Fruit fly (Drosophila melanogaster) whole organism, embryonic: Measurements from ENCODE around the gene msps.

Experiments used
- Bgb ChIP-seq: fragments of 200-800 bp; sonication (Bioruptor generic); IDR thresholded peaks from 2 replicates; pipeline ENCODE4 v1.3.6; 2022; ENCODE audit warnings: missing biosample characterization, missing genetic modification characterization; ENCODE audit not compliant: partially characterized antibody
- Blimp-1 ChIP-seq: fragments of 200-800 bp; sonication (Bioruptor generic); optimal IDR thresholded peaks from 3 replicates; lab custom pipeline; 2018; ENCODE audit warnings: missing biosample characterization, missing genetic modification characterization, mild to moderate bottlenecking, moderate library complexity, missing genetic modification reagents
- CG10209 ChIP-seq: fragments of 200-800 bp; sonication (Bioruptor generic); optimal IDR thresholded peaks from 3 replicates; lab custom pipeline; 2017; ENCODE audit warnings: missing biosample characterization, mild to moderate bottlenecking, missing genetic modification characterization, missing genetic modification reagents
- CG10366 ChIP-seq: fragments of 200-800 bp; sonication (Bioruptor generic); IDR thresholded peaks from 2 replicates; pipeline ENCODE4 v1.3.6; 2022; ENCODE audit warnings: missing biosample characterization, missing genetic modification characterization
- CG10543 ChIP-seq: fragments of 200-800 bp; sonication (Bioruptor generic); optimal IDR thresholded peaks from 3 replicates; lab custom pipeline; 2017; ENCODE audit warnings: missing biosample characterization, mild to moderate bottlenecking, missing genetic modification characterization, moderate library complexity
- CG11398 ChIP-seq: fragments of 200-800 bp; sonication (Bioruptor generic); optimal IDR thresholded peaks from 2 replicates; lab custom pipeline; 2016; ENCODE audit warnings: missing biosample characterization, missing genetic modification characterization
- CG12236 ChIP-seq: fragments of 200-800 bp; sonication (Bioruptor generic); optimal IDR thresholded peaks from 2 replicates; lab custom pipeline; 2016; ENCODE audit warnings: missing biosample characterization, missing genetic modification characterization
- CG14710 ChIP-seq: fragments of 200-800 bp; sonication (Bioruptor generic); optimal IDR thresholded peaks from 3 replicates; lab custom pipeline; 2019; ENCODE audit warnings: missing biosample characterization, mild to moderate bottlenecking, missing genetic modification characterization, moderate library complexity
- CG14965 ChIP-seq: fragments of 200-800 bp; sonication (Bioruptor generic); optimal IDR thresholded peaks from 2 replicates; lab custom pipeline; 2016; ENCODE audit warnings: missing biosample characterization, missing genetic modification characterization, borderline replicate concordance
- CG15073 ChIP-seq: fragments of 200-800 bp; sonication (Bioruptor generic); optimal IDR thresholded peaks from 2 replicates; lab custom pipeline; 2016; ENCODE audit warnings: missing biosample characterization, missing genetic modification characterization
- CG15514 ChIP-seq: fragments of 200-800 bp; sonication (Bioruptor generic); optimal IDR thresholded peaks from 3 replicates; lab custom pipeline; 2017; ENCODE audit warnings: missing biosample characterization, missing genetic modification characterization, mild to moderate bottlenecking, moderate library complexity, missing genetic modification reagents
- CG1792 ChIP-seq: fragments of 200-800 bp; sonication (Bioruptor generic); optimal IDR thresholded peaks from 2 replicates; lab custom pipeline; 2016; ENCODE audit warnings: missing biosample characterization, missing genetic modification characterization
- CG18476 ChIP-seq: fragments of 200-800 bp; sonication (Bioruptor generic); optimal IDR thresholded peaks from 2 replicates; lab custom pipeline; 2016; ENCODE audit warnings: missing biosample characterization, mild to moderate bottlenecking, missing genetic modification characterization
- CG2199 ChIP-seq: fragments of 200-800 bp; sonication (Bioruptor generic); IDR thresholded peaks from 3 replicates; pipeline ENCODE4 v1.3.6; 2022; ENCODE audit warnings: missing biosample characterization, missing genetic modification characterization
- CG32767 ChIP-seq: fragments of 200-800 bp; sonication (Bioruptor generic); IDR thresholded peaks from 2 replicates; pipeline ENCODE4 v1.3.6; 2022; ENCODE audit warnings: missing biosample characterization, missing genetic modification characterization
- CG33213 ChIP-seq: fragments of 200-800 bp; sonication (Bioruptor generic); optimal IDR thresholded peaks from 3 replicates; lab custom pipeline; 2016; ENCODE audit warnings: missing biosample characterization, missing genetic modification characterization
- CG4360 ChIP-seq: fragments of 200-800 bp; sonication (Bioruptor generic); IDR thresholded peaks from 2 replicates; pipeline ENCODE4 v1.3.6; 2022; ENCODE audit warnings: missing biosample characterization, missing genetic modification characterization
- CG5245 ChIP-seq: fragments of 200-800 bp; sonication (Bioruptor generic); optimal IDR thresholded peaks from 3 replicates; lab custom pipeline; 2016; ENCODE audit warnings: missing biosample characterization, missing genetic modification characterization
- CG5953 ChIP-seq: fragments of 200-800 bp; sonication (Bioruptor generic); IDR thresholded peaks from 2 replicates; pipeline ENCODE4 v1.3.6; 2022; ENCODE audit warnings: missing biosample characterization, missing genetic modification characterization
- CG6689 ChIP-seq: fragments of 200-800 bp; sonication (Bioruptor generic); IDR thresholded peaks from 2 replicates; pipeline ENCODE4 v1.3.6; 2022; ENCODE audit warnings: missing biosample characterization, missing genetic modification characterization
- CG8359 ChIP-seq: fragments of 200-800 bp; sonication (Bioruptor generic); optimal IDR thresholded peaks from 2 replicates; lab custom pipeline; 2017; ENCODE audit warnings: missing biosample characterization, mild to moderate bottlenecking, missing genetic modification characterization, borderline replicate concordance
- CG8765 ChIP-seq: fragments of 200-800 bp; sonication (Bioruptor generic); IDR thresholded peaks from 2 replicates; pipeline ENCODE4 v1.3.6; 2022; ENCODE audit warnings: missing biosample characterization, missing genetic modification characterization
- CG9609 ChIP-seq: fragments of 200-800 bp; sonication (Bioruptor generic); optimal IDR thresholded peaks from 3 replicates; lab custom pipeline; 2016; ENCODE audit warnings: missing biosample characterization, missing genetic modification characterization
- Dfd ChIP-seq, 2 experiments: fragments of >200 bp; optimal IDR thresholded peaks; 2 replicates each; lab custom pipeline; 2017; ENCODE audit warnings: missing biosample characterization in 2 of 2, missing genetic modification characterization in 2 of 2
- Drgx ChIP-seq: fragments of 200-800 bp; sonication (Bioruptor generic); IDR thresholded peaks from 2 replicates; pipeline ENCODE4 v1.3.6; 2022; ENCODE audit warnings: missing biosample characterization, missing genetic modification characterization
- Hr39 ChIP-seq: fragments of >200 bp; optimal IDR thresholded peaks from 2 replicates; lab custom pipeline; 2017
- Lhr ChIP-seq: fragments of 200-800 bp; sonication (Bioruptor generic); optimal IDR thresholded peaks from 3 replicates; lab custom pipeline; 2017; ENCODE audit warnings: mild to moderate bottlenecking, missing biosample characterization, missing genetic modification reagents, missing genetic modification characterization
- Nf-YB ChIP-seq: fragments of 200-800 bp; sonication (Bioruptor generic); optimal IDR thresholded peaks from 3 replicates; lab custom pipeline; 2019; ENCODE audit warnings: missing biosample characterization, mild to moderate bottlenecking, missing genetic modification characterization, moderate library complexity
- Pdp1 ChIP-seq, 2 experiments: fragments of 200-800 bp; sonication (Bioruptor generic); optimal IDR thresholded peaks; 3 replicates each; lab custom pipeline; 2016; ENCODE audit warnings: missing biosample characterization in 2 of 2, missing genetic modification characterization in 2 of 2, mild to moderate bottlenecking in 1 of 2, moderate library complexity in 1 of 2
- Sry-δ ChIP-seq: fragments of 200-800 bp; sonication (Bioruptor generic); optimal IDR thresholded peaks from 2 replicates; lab custom pipeline; 2016; ENCODE audit warnings: missing biosample characterization, missing genetic modification characterization
- TFAM ChIP-seq: fragments of 200-800 bp; sonication (Bioruptor generic); optimal IDR thresholded peaks from 2 replicates; lab custom pipeline; 2017; ENCODE audit warnings: missing biosample characterization, missing genetic modification characterization, inconsistent platforms
- ato ChIP-seq: fragments of 200-800 bp; sonication (Bioruptor generic); IDR thresholded peaks from 2 replicates; pipeline ENCODE4 v1.3.6; 2022; ENCODE audit warnings: missing biosample characterization, missing genetic modification characterization; ENCODE audit not compliant: partially characterized antibody
- chm ChIP-seq: fragments of 200-800 bp; sonication (Bioruptor generic); IDR thresholded peaks from 2 replicates; pipeline ENCODE4 v1.3.6; 2022; ENCODE audit warnings: missing biosample characterization, missing genetic modification characterization
- fd102C ChIP-seq: fragments of 200-800 bp; sonication (Bioruptor generic); optimal IDR thresholded peaks from 2 replicates; lab custom pipeline; 2018; ENCODE audit warnings: missing biosample characterization, mild to moderate bottlenecking, missing genetic modification characterization, moderate library complexity
- h ChIP-seq: fragments of >200 bp; optimal IDR thresholded peaks from 2 replicates; lab custom pipeline; 2017
- ind ChIP-seq: fragments of 200-800 bp; sonication (Bioruptor generic); optimal IDR thresholded peaks from 3 replicates; lab custom pipeline; 2016; ENCODE audit warnings: missing biosample characterization, missing genetic modification characterization
- jumu ChIP-seq: fragments of 200-800 bp; sonication (Bioruptor generic); optimal IDR thresholded peaks from 3 replicates; lab custom pipeline; 2016; ENCODE audit warnings: missing biosample characterization, missing genetic modification characterization
- kni ChIP-seq: fragments of 200-800 bp; sonication (Bioruptor generic); optimal IDR thresholded peaks from 3 replicates; lab custom pipeline; 2017; ENCODE audit warnings: mild to moderate bottlenecking, missing biosample characterization, missing genetic modification reagents, missing genetic modification characterization
- luna ChIP-seq: fragments of 200-800 bp; sonication (Bioruptor generic); optimal IDR thresholded peaks from 2 replicates; lab custom pipeline; 2016; ENCODE audit warnings: missing biosample characterization, missing genetic modification characterization
- mam ChIP-seq: fragments of 200-800 bp; sonication (Bioruptor generic); optimal IDR thresholded peaks from 3 replicates; lab custom pipeline; 2016; ENCODE audit warnings: missing biosample characterization, missing genetic modification characterization
- mld ChIP-seq: fragments of 200-800 bp; sonication (Bioruptor generic); IDR thresholded peaks from 3 replicates; pipeline ENCODE4 v1.3.6; 2022; ENCODE audit warnings: missing biosample characterization, missing genetic modification characterization; ENCODE audit not compliant: partially characterized antibody
- nom ChIP-seq: fragments of 200-800 bp; sonication (Bioruptor generic); optimal IDR thresholded peaks from 2 replicates; lab custom pipeline; 2017; ENCODE audit warnings: missing biosample characterization, missing genetic modification characterization, mild to moderate bottlenecking, moderate library complexity, missing genetic modification reagents
- pzg ChIP-seq: fragments of 200-800 bp; sonication (Bioruptor generic); optimal IDR thresholded peaks from 3 replicates; lab custom pipeline; 2018; ENCODE audit warnings: missing biosample characterization, mild to moderate bottlenecking, missing genetic modification characterization, moderate library complexity
- salm ChIP-seq: fragments of 200-800 bp; sonication (Bioruptor generic); optimal IDR thresholded peaks from 2 replicates; lab custom pipeline; 2018; ENCODE audit warnings: missing biosample characterization, mild to moderate bottlenecking, missing genetic modification characterization
- ssp ChIP-seq: fragments of 200-800 bp; sonication (Bioruptor generic); IDR thresholded peaks from 2 replicates; pipeline ENCODE4 v1.3.6; 2022; ENCODE audit warnings: missing biosample characterization, missing genetic modification characterization
- tio ChIP-seq: fragments of 200-800 bp; sonication (Bioruptor generic); optimal IDR thresholded peaks from 2 replicates; lab custom pipeline; 2017; ENCODE audit warnings: missing biosample characterization, missing genetic modification characterization, inconsistent platforms
- tup ChIP-seq: fragments of 200-800 bp; sonication (Bioruptor generic); optimal IDR thresholded peaks from 2 replicates; lab custom pipeline; 2016; ENCODE audit warnings: missing biosample characterization, mild to moderate bottlenecking, missing genetic modification characterization, moderate library complexity
- wor ChIP-seq: fragments of 200-800 bp; sonication (Bioruptor generic); IDR thresholded peaks from 2 replicates; pipeline ENCODE4 v1.3.6; 2022; ENCODE audit warnings: missing biosample characterization, missing genetic modification characterization
- zf30C ChIP-seq: fragments of 200-800 bp; sonication (Bioruptor generic); optimal IDR thresholded peaks from 3 replicates; lab custom pipeline; 2018; ENCODE audit warnings: missing biosample characterization, mild to moderate bottlenecking, missing genetic modification characterization

Gene msps

DNA sequence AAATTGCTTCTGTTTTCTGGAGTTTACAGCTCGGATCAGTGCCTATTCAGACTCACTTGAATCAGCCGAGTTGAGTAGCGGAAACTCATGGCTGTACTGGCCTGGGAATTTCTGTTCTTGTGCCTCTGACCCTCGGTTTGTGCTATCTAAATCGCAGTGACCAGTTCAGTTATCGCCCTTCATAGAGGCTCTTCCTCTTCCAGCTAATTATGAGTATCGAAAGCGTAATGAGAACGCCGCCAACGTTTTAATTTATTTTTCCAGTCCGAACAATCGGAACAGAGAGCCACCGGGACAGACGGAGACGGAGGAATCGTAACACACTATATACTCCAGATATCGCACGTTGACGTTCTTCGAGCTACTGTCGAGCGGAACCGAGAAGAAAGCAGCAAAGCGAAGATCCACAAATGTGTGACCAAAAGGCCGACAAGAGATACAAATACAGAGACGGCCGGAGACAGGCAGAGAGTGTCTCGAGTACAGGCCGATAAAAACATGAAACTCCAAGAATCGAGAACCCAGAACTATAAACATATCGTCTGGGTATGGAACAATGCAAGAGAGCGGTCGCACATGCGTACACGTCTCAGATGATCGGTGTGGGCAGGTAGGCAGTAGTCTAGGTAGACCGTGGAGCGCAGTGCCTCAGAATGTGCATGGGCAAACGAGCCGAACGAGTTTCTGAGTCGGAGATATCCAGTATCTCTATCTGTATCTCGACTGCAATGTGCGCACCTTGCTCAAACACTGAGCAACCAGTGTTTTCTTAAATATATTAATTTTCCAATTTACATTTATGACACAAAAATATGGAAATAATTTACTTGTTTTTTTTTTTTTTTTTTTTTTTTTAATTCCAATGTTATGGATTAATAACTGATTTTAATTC, 21.3 kb downstream of the msps start (continued):
- TF ChIP-seq ato (GFP tag; lab: Robert Waterston, UW) (no peak), CG6689 (peak; percentile 85), CG32767 (GFP tag; lab: Robert Waterston, UW) (peak; percentile 76), CG1792 (GFP tag; lab: Kevin White, UChicago) (no peak), Hr39 (no peak), CG2199 (GFP tag; lab: Robert Waterston, UW) (peak; percentile 89), Drgx (GFP tag; lab: Robert Waterston, UW) (peak; percentile 90), tio (GFP tag; lab: Kevin White, UChicago) (no peak), kni (peak; percentile 94), ssp (peak; percentile 40; the same call in 1 of the 2 replicates), Blimp-1 (GFP tag; lab: Kevin White, UChicago) (peak; percentile 84), CG10543 (GFP tag; lab: Kevin White, UChicago) (peak; percentile 22), CG15514 (GFP tag; lab: Kevin White, UChicago) (no peak), Bgb (no peak), CG14710 (tag; lab: Kevin White, UChicago) (peak; percentile 51), zf30C (GFP tag; lab: Kevin White, UChicago) (no peak), luna (GFP tag; lab: Kevin White, UChicago) (no peak), CG10209 (GFP tag; lab: Kevin White, UChicago) (peak; percentile 69), mam (GFP tag; lab: Kevin White, UChicago) (no peak), mld (GFP tag; lab: Robert Waterston, UW) (no peak), CG18476 (GFP tag; lab: Kevin White, UChicago) (peak; percentile 62), CG5245 (GFP tag; lab: Kevin White, UChicago) (peak; percentile 68), CG9609 (GFP tag; lab: Kevin White, UChicago) (no peak), CG4360 (GFP tag; lab: Robert Waterston, UW) (peak; percentile 39; the same call in 1 of the 2 replicates), TFAM (GFP tag; lab: Kevin White, UChicago) (no peak), CG14965 (GFP tag; lab: Kevin White, UChicago) (no peak), Dfd (GFP tag; optimal IDR thresholded peaks at IDR 0.05; lab: Kevin White, UChicago) (no peak), CG5953 (GFP tag; lab: Robert Waterston, UW) (peak; percentile 74), Sry-δ (GFP tag; lab: Kevin White, UChicago) (peak; percentile 5), Pdp1 (GFP tag; optimal IDR thresholded peaks at IDR 0.05; lab: Kevin White, UChicago) (peak; percentile 22 to 29), CG10366 (peak; percentile 71), CG8765 (GFP tag; lab: Robert Waterston, UW) (no peak; the same call in 1 of the 2 replicates), wor (GFP tag; lab: Robert Waterston, UW) (peak; percentile 60; the same call in 1 of the 2 replicates), Lhr (GFP tag; lab: Kevin White, UChicago) (no peak), CG12236 (peak; percentile 44), pzg (GFP tag; lab: Kevin White, UChicago) (no peak), fd102C (GFP tag; lab: Kevin White, UChicago) (no peak), salm (tag; lab: Kevin White, UChicago) (peak; percentile 4), jumu (no peak), CG15073 (GFP tag; lab: Kevin White, UChicago) (no peak), Nf-YB (GFP tag; lab: Kevin White, UChicago) (peak; percentile 44), CG8359 (GFP tag; lab: Kevin White, UChicago) (no peak), ind (peak; percentile 56), CG33213 (GFP tag; lab: Kevin White, UChicago) (peak; percentile 35), h (lab: Kevin White, UChicago) (no peak), chm (peak; percentile 72), tup (peak; percentile 42), nom (GFP tag; lab: Kevin White, UChicago) (peak; percentile 30), CG11398 (GFP tag; lab: Kevin White, UChicago) (peak; percentile 17)
